Fruit fly (Drosophila melanogaster): ENCODE data around the gene CG6712.

The CG6712 gene

DNA sequence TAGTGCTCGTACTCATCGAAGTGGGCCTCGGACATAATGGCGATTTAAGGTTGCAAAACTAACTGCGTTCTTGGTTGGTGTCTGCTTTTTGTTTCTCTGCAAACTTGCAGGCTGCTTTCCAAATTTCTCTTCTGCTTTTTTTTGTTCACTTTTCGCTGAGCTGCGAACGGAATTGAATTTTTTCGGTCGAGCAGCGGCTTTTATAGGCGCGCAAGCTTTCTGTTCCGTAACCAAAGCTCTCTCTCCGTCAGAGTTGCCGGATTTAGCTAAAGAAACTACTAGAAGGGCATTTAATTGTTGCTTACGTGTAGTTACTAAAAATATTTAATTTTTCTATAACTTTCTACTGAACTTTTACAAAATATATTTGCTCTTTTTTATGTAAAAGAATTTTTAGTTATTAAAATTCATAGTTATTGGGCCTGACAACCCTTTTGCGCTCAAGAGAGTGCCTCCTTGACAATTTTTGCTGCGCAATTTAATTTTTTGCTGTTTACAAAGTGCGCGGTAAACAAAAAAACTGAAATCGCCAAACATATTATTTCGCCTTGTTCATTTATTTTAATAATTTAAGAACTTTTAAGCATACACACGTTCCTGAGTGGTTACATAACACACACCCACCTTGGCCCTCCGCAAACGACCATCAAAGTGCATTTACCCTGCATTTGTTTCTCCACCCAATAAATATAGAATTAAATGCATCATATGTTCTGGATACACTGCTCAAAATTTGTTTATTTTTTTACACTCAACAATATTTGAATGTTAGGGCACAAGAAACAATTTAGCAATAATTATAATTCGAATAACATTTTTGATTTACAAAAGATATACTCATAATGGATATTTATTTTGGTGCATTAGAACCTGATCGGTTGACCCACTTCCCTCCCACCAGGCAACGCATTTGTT, 50.1 kb downstream of the CG6712 start, which contains the start of gene CG6770 (continued):
- peak; percentile 93 for TF ChIP-seq PHDP (tag; optimal IDR thresholded peaks at IDR 0.05)
- peak; percentile 57; the same call in 1 of the 2 replicates for TF ChIP-seq CG4404 (GFP tag; IDR thresholded peaks at IDR 0.05)
- TF ChIP-seq CHES-1-like (GFP tag; optimal IDR thresholded peaks at IDR 0.05): peak; percentile 41
- TF ChIP-seq CG10959 (GFP tag; IDR thresholded peaks at IDR 0.05): no peak
- TF ChIP-seq CG9876 (GFP tag; optimal IDR thresholded peaks at IDR 0.05): peak; percentile 21
- peak; percentile 60; the same call in 1 of the 2 replicates for TF ChIP-seq CG14667 (GFP tag; IDR thresholded peaks at IDR 0.05)
- peak; percentile 25 for TF ChIP-seq CG3995 (GFP tag; optimal IDR thresholded peaks at IDR 0.05)
- peak; percentile 89 for TF ChIP-seq CG12659 (GFP tag; optimal IDR thresholded peaks at IDR 0.05)
- TF ChIP-seq so (GFP tag; IDR thresholded peaks at IDR 0.05): peak; percentile 83; the same call in 2 of the 3 replicates
- TF ChIP-seq Neu2 (GFP tag; optimal IDR thresholded peaks at IDR 0.05; ENCODE audit: borderline replicate concordance): no peak
- peak; percentile 2 for TF ChIP-seq CG16815 (GFP tag; optimal IDR thresholded peaks at IDR 0.05)
- peak; percentile 14 for TF ChIP-seq CG8281 (tag; optimal IDR thresholded peaks at IDR 0.05)
- peak; percentile 43 for TF ChIP-seq CG12744 (GFP tag; optimal IDR thresholded peaks at IDR 0.05)
- TF ChIP-seq sna (GFP tag; IDR thresholded peaks at IDR 0.05; ENCODE audit: partially characterized antibody): 0 out of 2 replicates have a peak, but pooled peaks have one; percentile 28
- peak; percentile 78 for TF ChIP-seq Xrp1 (GFP tag; IDR thresholded peaks at IDR 0.05)
- TF ChIP-seq chm (GFP tag; IDR thresholded peaks at IDR 0.05): peak; percentile 70; the same call in 1 of the 2 replicates
- TF ChIP-seq CG13894 (tag; optimal IDR thresholded peaks at IDR 0.05): peak; percentile 92
- TF ChIP-seq crol (GFP tag; IDR thresholded peaks at IDR 0.05): peak; percentile 22; the same call in 1 of the 2 replicates
- TF ChIP-seq az2 (GFP tag; optimal IDR thresholded peaks at IDR 0.05): peak; percentile 54
- TF ChIP-seq CG6854 (GFP tag; optimal IDR thresholded peaks at IDR 0.05): peak; percentile 74
- peak; percentile 30 for TF ChIP-seq CG4854 (GFP tag; optimal IDR thresholded peaks at IDR 0.05)
- TF ChIP-seq CG7963 (GFP tag; IDR thresholded peaks at IDR 0.05; ENCODE audit: partially characterized antibody): peak; percentile 35; the same call in 1 of the 3 replicates
- peak; percentile 68 for TF ChIP-seq klu (GFP tag; IDR thresholded peaks at IDR 0.05)
- TF ChIP-seq E2f1 (GFP tag; IDR thresholded peaks at IDR 0.05): peak; percentile 84
- no peak for TF ChIP-seq jing (GFP tag; optimal IDR thresholded peaks at IDR 0.05)
- peak; percentile 89 for TF ChIP-seq Fer3 (tag; optimal IDR thresholded peaks at IDR 0.05)
- TF ChIP-seq Hmr (GFP tag; optimal IDR thresholded peaks at IDR 0.05): peak; percentile 88
- peak; percentile 4 for TF ChIP-seq p53 (GFP tag; optimal IDR thresholded peaks at IDR 0.05)
- peak; percentile 53 for TF ChIP-seq schlank (tag; optimal IDR thresholded peaks at IDR 0.05)
- no peak for TF ChIP-seq CG2199 (GFP tag; IDR thresholded peaks at IDR 0.05)
- no peak for TF ChIP-seq fru (optimal IDR thresholded peaks at IDR 0.05)
- peak; percentile 19 for TF ChIP-seq CG4424 (GFP tag; optimal IDR thresholded peaks at IDR 0.05)
- TF ChIP-seq tll (GFP tag; optimal IDR thresholded peaks at IDR 0.05): no peak
- TF ChIP-seq CG3726 (GFP tag; IDR thresholded peaks at IDR 0.05): peak; percentile 62; the same call in 1 of the 3 replicates
- no peak for TF ChIP-seq CG7271 (tag; optimal IDR thresholded peaks at IDR 0.05)
- peak; percentile 43 for TF ChIP-seq Ssrp (tag; optimal IDR thresholded peaks at IDR 0.05)
- no peak for TF ChIP-seq pros (GFP tag; optimal IDR thresholded peaks at IDR 0.05)
- TF ChIP-seq CG15073 (GFP tag; optimal IDR thresholded peaks at IDR 0.05): peak; percentile 11
- peak; percentile 70 for TF ChIP-seq nom (GFP tag; optimal IDR thresholded peaks at IDR 0.05)
- TF ChIP-seq grau (tag; optimal IDR thresholded peaks at IDR 0.05): peak; percentile 88
- peak; percentile 72 for TF ChIP-seq bcd (GFP tag; optimal IDR thresholded peaks at IDR 0.05)
- TF ChIP-seq lov (optimal IDR thresholded peaks at IDR 0.05): no peak
- peak; percentile 42; the same call in 1 of the 3 replicates for TF ChIP-seq lov (GFP tag; IDR thresholded peaks at IDR 0.05)
- TF ChIP-seq jumu (GFP tag; optimal IDR thresholded peaks at IDR 0.05): no peak
- TF ChIP-seq Mad (GFP tag; optimal IDR thresholded peaks at IDR 0.05): peak; percentile 51
- peak; percentile 81 for TF ChIP-seq CG17361 (GFP tag; IDR thresholded peaks at IDR 0.05)
- no peak for TF ChIP-seq gfzf (GFP tag; optimal IDR thresholded peaks at IDR 0.05)
- TF ChIP-seq Antp (GFP tag; optimal IDR thresholded peaks at IDR 0.05): peak; percentile 33

All from whole organism, embryonic.